Fruit fly (Drosophila melanogaster): ENCODE results near the gene Tasp1.

DNA sequence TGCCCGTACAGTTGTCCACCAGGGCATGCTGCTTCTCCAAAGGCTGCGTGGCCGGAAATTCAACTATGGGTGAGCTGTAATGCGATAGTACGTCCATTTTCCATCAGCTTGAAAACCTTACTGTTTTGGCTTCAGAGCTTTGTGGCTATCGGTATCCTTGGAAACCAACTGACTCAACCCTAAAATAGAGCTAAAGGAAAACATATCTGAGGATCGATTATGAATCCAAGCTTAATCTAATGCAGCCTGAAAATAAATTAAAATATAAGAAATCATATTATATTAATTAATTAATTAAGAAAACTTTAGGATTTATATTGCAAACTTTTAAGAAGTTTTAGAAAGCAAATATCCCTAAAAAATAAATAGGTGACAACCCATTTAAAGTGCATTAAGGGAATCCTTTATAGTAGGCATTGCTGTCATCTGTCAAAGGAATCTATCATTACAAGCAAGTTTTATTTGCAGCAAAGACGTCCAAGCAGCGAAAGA, 10.1 kb upstream of the Tasp1 start, which contains the start of the genes CG13074 and ATPsynbetaL:
- TF ChIP-seq CG6854 (GFP tag; optimal IDR thresholded peaks at IDR 0.05), result no peak
- no peak for TF ChIP-seq CG16779 (tag; optimal IDR thresholded peaks at IDR 0.05)
- no peak for TF ChIP-seq Lpt (GFP tag; optimal IDR thresholded peaks at IDR 0.05)
- TF ChIP-seq cyc (GFP tag; optimal IDR thresholded peaks at IDR 0.05), result no peak
- TF ChIP-seq fkh (GFP tag; optimal IDR thresholded peaks at IDR 0.05), result no peak
- TF ChIP-seq Hr4 (GFP tag; optimal IDR thresholded peaks at IDR 0.05), result no peak
- TF ChIP-seq OdsH (GFP tag; optimal IDR thresholded peaks at IDR 0.05), result no peak
- no peak for TF ChIP-seq CG10669 (GFP tag; optimal IDR thresholded peaks at IDR 0.05)
- no peak for TF ChIP-seq CG4318 (GFP tag; optimal IDR thresholded peaks at IDR 0.05)
